Fruit fly (Drosophila melanogaster): ENCODE data around the gene CG4619.

Gene CG4619

DNA sequence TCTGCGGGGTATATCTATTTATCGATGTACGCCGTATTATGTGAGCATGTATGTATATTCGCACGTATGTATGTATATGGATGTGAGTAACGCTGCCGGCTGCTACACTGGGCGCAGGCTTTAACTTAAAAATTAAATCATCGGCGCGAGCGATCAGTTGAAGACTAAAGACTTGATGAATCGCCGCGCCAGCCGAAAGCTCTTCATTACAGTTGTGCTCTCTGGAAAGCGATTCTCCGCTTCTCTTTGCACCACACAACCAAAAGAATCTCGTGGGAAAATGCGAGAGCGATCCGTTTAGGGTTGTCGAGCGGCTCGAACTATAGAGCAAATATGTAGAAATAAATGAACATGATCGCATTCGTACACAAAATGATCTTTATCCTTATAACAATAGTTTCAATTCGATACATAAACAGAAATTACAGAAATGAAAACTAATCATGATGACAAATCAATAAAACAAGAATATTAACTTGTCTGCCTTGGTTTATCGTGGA is 30.1 kb upstream of the CG4619 start, which contains the start of gene CG13124 (continued):
- TF ChIP-seq CG1832 (GFP tag; optimal IDR thresholded peaks at IDR 0.05) (no peak), cg (GFP tag; optimal IDR thresholded peaks at IDR 0.05) (peak; percentile 46), cwo (GFP tag; optimal IDR thresholded peaks at IDR 0.05) (no peak), sna (GFP tag; IDR thresholded peaks at IDR 0.05; ENCODE audit: partially characterized antibody) (no peak), sr (GFP tag; IDR thresholded peaks at IDR 0.05) (no peak), tna (GFP tag; IDR thresholded peaks at IDR 0.05; ENCODE audit: partially characterized antibody) (0 out of 2 replicates have a peak, but pooled peaks have one; percentile 8), scrt (GFP tag; optimal IDR thresholded peaks at IDR 0.05) (no peak), Doc3 (GFP tag; IDR thresholded peaks at IDR 0.05; ENCODE audit: partially characterized antibody) (no peak), H2.0 (GFP tag; IDR thresholded peaks at IDR 0.05) (no peak), Hr51 (GFP tag; optimal IDR thresholded peaks at IDR 0.05) (peak in 1 of 2 experiments; percentile 27), CG43689 (GFP tag; IDR thresholded peaks at IDR 0.05) (no peak), PHDP (tag; optimal IDR thresholded peaks at IDR 0.05) (peak; percentile 50), Hmx (GFP tag; optimal IDR thresholded peaks at IDR 0.05) (no peak), CG18764 (GFP tag; optimal IDR thresholded peaks at IDR 0.05) (no peak), CkIIα-i1 (GFP tag; IDR thresholded peaks at IDR 0.05) (no peak), exex (tag; optimal IDR thresholded peaks at IDR 0.05) (no peak), CG18599 (GFP tag; optimal IDR thresholded peaks at IDR 0.05) (peak; percentile 43), pho (GFP tag; optimal IDR thresholded peaks at IDR 0.05) (no peak), nerfin-1 (tag; optimal IDR thresholded peaks at IDR 0.05) (no peak), CG15696 (tag; optimal IDR thresholded peaks at IDR 0.05) (no peak), CG6765 (GFP tag; optimal IDR thresholded peaks at IDR 0.05) (peak; percentile 54), Nf-YB (GFP tag; optimal IDR thresholded peaks at IDR 0.05) (no peak), CG4854 (GFP tag; optimal IDR thresholded peaks at IDR 0.05) (no peak), gsb (GFP tag; IDR thresholded peaks at IDR 0.05) (peak; percentile 7; the same call in 1 of the 2 replicates), CG4360 (GFP tag; IDR thresholded peaks at IDR 0.05) (no peak), lilli (GFP tag; optimal IDR thresholded peaks at IDR 0.05) (peak; percentile 59), dm (GFP tag; optimal IDR thresholded peaks at IDR 0.05) (no peak), CG8281 (tag; optimal IDR thresholded peaks at IDR 0.05) (no peak), CG17361 (GFP tag; IDR thresholded peaks at IDR 0.05) (no peak), ERR (GFP tag; optimal IDR thresholded peaks at IDR 0.05) (peak; percentile 18), NC2α (GFP tag; optimal IDR thresholded peaks at IDR 0.05) (no peak), crp (GFP tag; optimal IDR thresholded peaks at IDR 0.05) (no peak), CG15073 (GFP tag; optimal IDR thresholded peaks at IDR 0.05) (no peak)

DNA sequence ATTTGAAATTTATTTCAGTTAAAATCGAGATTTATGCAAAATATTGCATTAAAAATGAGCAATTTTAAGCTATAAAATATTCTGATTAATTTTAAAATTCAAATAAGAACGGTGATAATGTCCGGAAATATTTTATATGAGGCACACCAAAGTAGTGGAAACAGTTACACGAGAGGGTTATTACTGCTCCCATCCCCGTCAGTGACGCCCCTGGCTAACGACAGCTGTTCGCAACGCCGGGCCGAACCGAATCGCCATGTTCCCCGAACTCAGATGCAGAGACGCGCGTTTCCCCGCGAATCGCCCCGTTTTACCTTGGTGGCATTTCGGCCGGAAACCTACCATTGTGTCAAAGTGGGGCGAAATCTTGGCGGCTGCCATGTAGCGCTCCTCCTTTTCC is 26.9 kb upstream of the CG4619 start:
- peak; percentile 25 for TF ChIP-seq CG7839 (tag; optimal IDR thresholded peaks at IDR 0.05)
- TF ChIP-seq Gsc (GFP tag; IDR thresholded peaks at IDR 0.05): no peak
- peak; percentile 57 for TF ChIP-seq lilli (GFP tag; optimal IDR thresholded peaks at IDR 0.05)
- no peak for TF ChIP-seq Nf-YC (tag; optimal IDR thresholded peaks at IDR 0.05)
- peak; percentile 50 for TF ChIP-seq Ptx1 (GFP tag; IDR thresholded peaks at IDR 0.05)
- peak; percentile 38 for TF ChIP-seq lab (GFP tag; optimal IDR thresholded peaks at IDR 0.05)
- no peak for TF ChIP-seq CG7928 (GFP tag; optimal IDR thresholded peaks at IDR 0.05)
- TF ChIP-seq CG13123 (GFP tag; optimal IDR thresholded peaks at IDR 0.05): no peak
- peak; percentile 40; the same call in 1 of the 2 replicates for TF ChIP-seq danr (GFP tag; IDR thresholded peaks at IDR 0.05)
- TF ChIP-seq tap (tag; optimal IDR thresholded peaks at IDR 0.05): no peak
- TF ChIP-seq Meics (GFP tag; optimal IDR thresholded peaks at IDR 0.05): peak; percentile 12
- peak; percentile 49 for TF ChIP-seq phol (tag; optimal IDR thresholded peaks at IDR 0.05)
- TF ChIP-seq MBD-R2 (GFP tag; IDR thresholded peaks at IDR 0.05): peak; percentile 22
- TF ChIP-seq CG2199 (GFP tag; IDR thresholded peaks at IDR 0.05): no peak
- no peak for TF ChIP-seq CG2875 (GFP tag; optimal IDR thresholded peaks at IDR 0.05)
- peak; percentile 9 for TF ChIP-seq ems (GFP tag; optimal IDR thresholded peaks at IDR 0.05)
- TF ChIP-seq insv (GFP tag; optimal IDR thresholded peaks at IDR 0.05): no peak
- 0 out of 2 replicates have a peak, but pooled peaks have one; percentile 25 for TF ChIP-seq ttk (GFP tag; IDR thresholded peaks at IDR 0.05)
- peak; percentile 24 for TF ChIP-seq NfI (GFP tag; optimal IDR thresholded peaks at IDR 0.05)
- TF ChIP-seq CG15696 (tag; optimal IDR thresholded peaks at IDR 0.05): no peak
